Fruit fly (Drosophila melanogaster) whole organism: Measurements from ENCODE around the gene Pde1c.

Source experiments
- CG8478 ChIP-seq: fragments of >200 bp; optimal IDR thresholded peaks from 2 replicates; lab custom pipeline; 2018; ENCODE audit warnings: inconsistent platforms
- Dll ChIP-seq: fragments of >200 bp; optimal IDR thresholded peaks from 2 replicates; lab custom pipeline; 2017
- EcR ChIP-seq, 2 experiments: fragments of >200 bp; optimal IDR thresholded peaks; 2 replicates each; lab custom pipeline; 2017; ENCODE audit warnings: missing biosample characterization in 2 of 2, missing genetic modification characterization in 2 of 2, missing genetic modification reagents in 2 of 2
- pan ChIP-seq: fragments of >200 bp; optimal IDR thresholded peaks from 2 replicates; lab custom pipeline; 2017
- psq ChIP-seq: fragments of >200 bp; optimal IDR thresholded peaks from 2 replicates; lab custom pipeline; 2017
- usp ChIP-seq: fragments of >200 bp; optimal IDR thresholded peaks from 2 replicates; lab custom pipeline; 2017; ENCODE audit warnings: missing biosample characterization, missing genetic modification characterization, mixed read lengths

Gene Pde1c

DNA sequence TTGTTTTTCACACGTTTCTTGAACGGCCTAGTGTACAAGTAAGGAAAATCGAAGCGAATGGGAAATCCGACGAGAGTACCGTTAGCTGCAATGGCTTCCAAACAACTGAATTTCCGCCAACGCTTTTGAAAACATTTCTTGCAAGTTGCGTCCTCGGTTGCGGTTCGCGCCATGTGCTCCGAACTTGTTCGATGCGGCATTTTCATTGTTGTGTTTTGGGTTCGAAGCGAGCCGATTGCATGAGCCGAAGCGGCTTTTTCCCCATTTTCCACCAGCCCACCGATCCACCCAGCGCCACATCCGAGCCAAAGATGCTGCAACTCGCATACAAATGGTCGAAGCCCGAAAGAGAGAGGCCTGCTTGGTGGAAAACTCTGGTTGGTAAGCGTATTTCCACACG is at the start of gene Pde1c:
Gene Pde1c, minus strand, starts transcription at position 109 of the 400 bp plus-strand sequence.
- no peak for TF ChIP-seq pan (lab: Kevin White, UChicago)
- no peak for TF ChIP-seq EcR (GFP tag; optimal IDR thresholded peaks at IDR 0.05; lab: Kevin White, UChicago)
- no peak for TF ChIP-seq CG8478
- no peak for TF ChIP-seq psq
- no peak for TF ChIP-seq Dll
- no peak for TF ChIP-seq usp (GFP tag; lab: Kevin White, UChicago)

- TF ChIP-seq usp (GFP tag; lab: Kevin White, UChicago) (no peak), CG8478 (no peak), psq (no peak), EcR (GFP tag; optimal IDR thresholded peaks at IDR 0.05; lab: Kevin White, UChicago) (no peak), Dll (no peak), pan (lab: Kevin White, UChicago) (no peak)
These were observed 49.3 kb upstream of the Pde1c start for dm6 chr2L:11977721-11978120.

- no peak for TF ChIP-seq CG8478
- TF ChIP-seq usp (GFP tag; lab: Kevin White, UChicago): no peak
- TF ChIP-seq pan (lab: Kevin White, UChicago): no peak
- no peak for TF ChIP-seq psq
- TF ChIP-seq EcR (GFP tag; optimal IDR thresholded peaks at IDR 0.05; lab: Kevin White, UChicago): no peak
- no peak for TF ChIP-seq Dll
These were observed 48.6 kb upstream of the Pde1c start for dm6 chr2L:11976955-11977354.

DNA sequence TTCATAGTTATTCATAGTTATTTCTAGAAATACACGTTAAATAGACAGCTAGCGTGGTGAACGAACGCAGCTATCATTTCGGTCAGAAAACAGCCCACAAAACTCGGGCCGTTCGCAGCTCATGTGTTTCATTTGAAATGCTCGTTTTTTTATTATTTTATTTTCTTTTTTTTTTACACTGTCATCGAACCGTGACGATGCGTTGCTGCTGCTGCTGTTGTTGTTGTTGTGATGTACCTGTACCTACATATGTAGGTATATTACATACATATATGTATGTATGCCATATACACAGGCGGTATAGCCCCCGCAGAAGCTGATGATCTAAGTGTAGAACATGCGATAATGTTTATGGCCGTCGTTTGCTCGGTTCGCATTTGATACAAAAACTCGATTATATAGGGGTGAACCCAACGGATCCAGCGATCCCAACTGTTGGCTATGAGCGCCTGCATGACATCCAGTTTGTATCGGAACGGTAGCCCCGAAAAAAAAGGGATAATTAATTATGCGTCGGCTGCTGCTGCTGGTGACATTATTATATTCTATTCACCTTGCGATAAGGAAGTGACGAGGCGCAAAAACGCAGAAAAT is 44.9 kb upstream of the Pde1c start:
- no peak for TF ChIP-seq pan (lab: Kevin White, UChicago)

- TF ChIP-seq usp (GFP tag; lab: Kevin White, UChicago): no peak
- no peak for TF ChIP-seq pan (lab: Kevin White, UChicago)
- TF ChIP-seq psq: no peak
- peak; percentile 75 for TF ChIP-seq Dll
- peak; percentile 84 for TF ChIP-seq CG8478
- TF ChIP-seq EcR (GFP tag; optimal IDR thresholded peaks at IDR 0.05; lab: Kevin White, UChicago): no peak
These were observed 42.6 kb upstream of the Pde1c start for dm6 chr2L:11970853-11971397.

DNA sequence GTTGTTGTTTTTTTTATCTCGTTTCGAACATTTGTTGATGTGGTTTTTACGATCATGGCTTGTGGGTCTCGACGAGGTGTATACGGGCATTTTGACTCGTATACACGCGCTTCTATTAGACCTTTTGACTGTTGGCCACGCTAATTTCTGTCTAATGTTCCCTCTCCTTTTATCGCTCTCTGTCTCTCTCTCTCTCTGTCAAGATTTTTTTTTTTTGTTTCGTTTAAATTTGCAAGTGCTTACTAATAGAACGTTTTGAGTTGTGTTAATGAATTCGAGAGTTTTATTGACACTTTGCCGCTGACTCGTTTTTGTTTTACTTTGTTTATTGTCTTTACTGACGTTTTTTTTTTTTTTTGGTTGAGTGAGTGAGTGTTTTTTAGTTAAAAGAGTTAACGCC is 42.0 kb upstream of the Pde1c start:
- no peak for TF ChIP-seq Dll
- TF ChIP-seq pan (lab: Kevin White, UChicago): no peak
- TF ChIP-seq usp (GFP tag; lab: Kevin White, UChicago): no peak
- TF ChIP-seq CG8478: no peak
- TF ChIP-seq psq: no peak
- TF ChIP-seq EcR (GFP tag; optimal IDR thresholded peaks at IDR 0.05; lab: Kevin White, UChicago): no peak

dm6 chr2L:11969424-11969823 is 41.1 kb upstream of the Pde1c start:
- TF ChIP-seq psq (no peak), usp (GFP tag; lab: Kevin White, UChicago) (no peak), Dll (no peak), EcR (GFP tag; optimal IDR thresholded peaks at IDR 0.05; lab: Kevin White, UChicago) (no peak), pan (lab: Kevin White, UChicago) (no peak), CG8478 (no peak)

dm6 chr2L:11968581-11969272 is 40.4 kb upstream of the Pde1c start:
- TF ChIP-seq CG8478 (peak; percentile 26), usp (GFP tag; lab: Kevin White, UChicago) (no peak)

DNA sequence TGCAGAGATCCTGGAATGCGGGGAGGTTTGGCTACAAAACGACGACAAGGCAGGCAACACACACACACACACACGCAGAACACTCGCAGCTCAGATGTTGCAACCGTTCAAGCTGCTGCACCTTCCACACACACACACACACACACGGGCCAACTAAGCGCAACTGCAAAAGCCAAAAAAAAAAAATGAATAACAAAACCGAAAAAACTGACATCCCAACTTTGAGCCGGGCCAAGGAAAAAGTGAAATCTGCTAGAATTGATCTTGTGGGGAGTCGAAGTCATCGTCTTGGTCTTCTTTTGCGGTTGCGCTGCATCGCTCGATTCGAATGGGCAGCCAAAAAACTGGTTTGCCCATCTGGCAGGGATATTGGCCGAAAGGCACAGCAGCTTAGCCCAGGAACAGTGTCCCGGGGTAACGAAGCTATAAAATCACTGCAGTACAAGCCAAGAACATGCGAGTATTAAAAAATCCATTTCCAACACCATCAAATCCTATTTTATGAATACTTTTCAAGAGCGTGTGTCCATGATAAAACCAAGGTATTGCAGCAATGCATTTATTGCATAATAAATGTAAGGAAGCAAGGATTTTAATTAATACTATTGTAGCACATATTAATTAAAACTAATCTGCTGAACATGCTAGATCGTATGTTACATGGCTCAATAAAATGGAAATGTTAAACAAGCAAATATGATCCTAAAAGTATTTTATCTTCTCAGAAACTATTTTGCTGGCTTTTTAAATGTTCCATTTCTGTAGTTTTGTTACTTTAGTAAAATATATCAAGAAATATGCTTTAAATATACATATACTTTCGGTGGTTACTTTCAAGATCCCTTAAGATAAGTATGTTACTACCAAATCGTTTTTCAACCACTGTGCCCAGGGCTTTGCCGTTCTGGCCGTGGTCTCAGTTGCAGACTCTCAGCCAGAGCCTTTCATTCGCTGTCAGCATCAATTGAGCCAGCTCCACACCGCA is 37.5 kb upstream of the Pde1c start:
- no peak for TF ChIP-seq Dll
- TF ChIP-seq CG8478: no peak
- no peak for TF ChIP-seq EcR (GFP tag; optimal IDR thresholded peaks at IDR 0.05; lab: Kevin White, UChicago)
- no peak for TF ChIP-seq usp (GFP tag; lab: Kevin White, UChicago)
- TF ChIP-seq pan (lab: Kevin White, UChicago): no peak
- TF ChIP-seq psq: no peak

- TF ChIP-seq usp (GFP tag; lab: Kevin White, UChicago) (no peak), Dll (no peak), EcR (GFP tag; optimal IDR thresholded peaks at IDR 0.05; lab: Kevin White, UChicago) (no peak), pan (lab: Kevin White, UChicago) (no peak), psq (no peak), CG8478 (no peak)
These were observed 35.3 kb upstream of the Pde1c start for dm6 chr2L:11963422-11964322.

DNA sequence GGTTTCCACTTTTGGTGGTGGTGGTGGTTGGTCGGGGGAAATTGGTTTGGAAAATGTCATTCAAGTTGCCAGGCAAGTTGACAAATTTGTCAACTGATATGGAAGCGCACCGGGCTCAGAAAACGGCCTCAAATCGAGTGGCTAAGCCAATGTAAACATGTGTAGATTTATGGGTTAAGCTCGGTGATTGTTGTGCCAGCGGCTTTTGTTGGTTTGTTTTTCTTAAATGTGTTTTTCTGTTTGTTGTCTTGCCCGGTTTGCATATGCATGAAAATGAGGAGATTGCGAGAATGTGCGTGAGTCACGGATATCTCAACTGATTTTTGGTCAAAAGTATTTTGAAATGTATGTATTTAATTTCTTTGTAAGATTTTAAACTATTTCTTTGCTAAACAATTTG is 32.5 kb upstream of the Pde1c start:
- TF ChIP-seq pan (lab: Kevin White, UChicago) (no peak), psq (no peak), EcR (GFP tag; optimal IDR thresholded peaks at IDR 0.05; lab: Kevin White, UChicago) (no peak), CG8478 (no peak)
